Fruit fly (Drosophila melanogaster) whole organism, prepupa: ENCODE measurements around the gene CG15646.
A peak's percentile ranks its signal among the peaks of the same experiment; 100 is the strongest.

Source experiments
- Blimp-1 ChIP-seq: fragments of 200-800 bp; sonication (Bioruptor generic); optimal IDR thresholded peaks from 3 replicates; lab custom pipeline; 2017; ENCODE audit warnings: missing biosample characterization, missing genetic modification characterization, mild to moderate bottlenecking, moderate library complexity, missing genetic modification reagents
- CG10631 ChIP-seq: fragments of 200-800 bp; sonication (Bioruptor generic); optimal IDR thresholded peaks from 2 replicates; lab custom pipeline; 2016; ENCODE audit warnings: missing biosample characterization, missing genetic modification characterization
- CG10669 ChIP-seq: fragments of 200-800 bp; sonication (Bioruptor generic); optimal IDR thresholded peaks from 3 replicates; lab custom pipeline; 2018; ENCODE audit warnings: missing biosample characterization, mild to moderate bottlenecking, missing genetic modification characterization, moderate library complexity
- CG11294 ChIP-seq: fragments of 200-800 bp; sonication (Bioruptor generic); IDR thresholded peaks from 2 replicates; pipeline ENCODE4 v1.3.6; 2022; ENCODE audit warnings: missing biosample characterization, missing genetic modification characterization
- CG11762 ChIP-seq: fragments of 200-800 bp; sonication (Bioruptor generic); optimal IDR thresholded peaks from 3 replicates; lab custom pipeline; 2016; ENCODE audit warnings: missing biosample characterization, missing genetic modification characterization; ENCODE audit not compliant: insufficient read depth
- CG11902 ChIP-seq: fragments of 200-800 bp; sonication (Bioruptor generic); optimal IDR thresholded peaks from 3 replicates; lab custom pipeline; 2016; ENCODE audit warnings: missing biosample characterization, missing genetic modification characterization
- CG15336 ChIP-seq: fragments of 200-800 bp; sonication (Bioruptor generic); IDR thresholded peaks from 2 replicates; pipeline ENCODE4 v1.3.6; 2022; ENCODE audit warnings: missing biosample characterization, missing genetic modification characterization
- CG1621 ChIP-seq: fragments of 200-800 bp; sonication (Bioruptor generic); optimal IDR thresholded peaks from 3 replicates; lab custom pipeline; 2018; ENCODE audit warnings: missing biosample characterization, mild to moderate bottlenecking, missing genetic modification characterization
- CG16779 ChIP-seq: fragments of 200-800 bp; sonication (Bioruptor generic); optimal IDR thresholded peaks from 3 replicates; lab custom pipeline; 2017; ENCODE audit warnings: missing biosample characterization, mild to moderate bottlenecking, missing genetic modification characterization
- CG3032 ChIP-seq: fragments of 200-800 bp; optimal IDR thresholded peaks from 2 replicates; lab custom pipeline; 2019; ENCODE audit warnings: missing biosample characterization, mild to moderate bottlenecking, missing genetic modification characterization, moderate library complexity
- CG31627 ChIP-seq: fragments of 200-800 bp; sonication (Bioruptor generic); optimal IDR thresholded peaks from 3 replicates; lab custom pipeline; 2016; ENCODE audit warnings: missing biosample characterization, missing genetic modification characterization
- CG4318 ChIP-seq: fragments of 200-800 bp; sonication (Bioruptor generic); optimal IDR thresholded peaks from 3 replicates; lab custom pipeline; 2017; ENCODE audit warnings: missing biosample characterization, mild to moderate bottlenecking, missing genetic modification characterization
- CG6163 ChIP-seq: fragments of 200-800 bp; sonication (Bioruptor generic); IDR thresholded peaks from 3 replicates; pipeline ENCODE4 v1.3.6; 2022; ENCODE audit warnings: missing biosample characterization, missing genetic modification characterization
- CG6792 ChIP-seq: fragments of 200-800 bp; sonication (Bioruptor generic); optimal IDR thresholded peaks from 3 replicates; lab custom pipeline; 2016; ENCODE audit warnings: missing biosample characterization, missing genetic modification characterization
- CG6854 ChIP-seq: fragments of 200-800 bp; sonication (Bioruptor generic); optimal IDR thresholded peaks from 2 replicates; lab custom pipeline; 2017; ENCODE audit warnings: missing biosample characterization, mild to moderate bottlenecking, missing genetic modification characterization
- CG7368 ChIP-seq: fragments of 200-800 bp; sonication (Bioruptor generic); optimal IDR thresholded peaks from 3 replicates; lab custom pipeline; 2016; ENCODE audit warnings: missing biosample characterization, missing genetic modification characterization
- CG8119 ChIP-seq: fragments of 200-800 bp; sonication (Bioruptor generic); IDR thresholded peaks from 3 replicates; pipeline ENCODE4 v1.3.6; 2022; ENCODE audit warnings: missing biosample characterization, missing genetic modification characterization
- CG8319 ChIP-seq: fragments of 200-800 bp; sonication (Bioruptor generic); optimal IDR thresholded peaks from 3 replicates; lab custom pipeline; 2016; ENCODE audit warnings: missing biosample characterization, missing genetic modification characterization
- CG8632 ChIP-seq: fragments of 200-800 bp; sonication (Bioruptor generic); optimal IDR thresholded peaks from 3 replicates; lab custom pipeline; 2016; ENCODE audit warnings: missing biosample characterization, missing genetic modification characterization
- CG9139 ChIP-seq: fragments of 200-800 bp; sonication (Bioruptor generic); optimal IDR thresholded peaks from 3 replicates; lab custom pipeline; 2017; ENCODE audit warnings: missing biosample characterization, mild to moderate bottlenecking, missing genetic modification characterization
- Eip75B ChIP-seq: fragments of 200-800 bp; sonication (Bioruptor generic); optimal IDR thresholded peaks from 3 replicates; lab custom pipeline; 2016; ENCODE audit warnings: missing biosample characterization, missing genetic modification characterization
- Eip78C ChIP-seq: fragments of 200-800 bp; sonication (Bioruptor generic); peaks from one replicate; lab custom pipeline; 2016; ENCODE audit warnings: missing biosample characterization, missing genetic modification characterization
- Eip93F ChIP-seq: fragments of 200-800 bp; sonication (Bioruptor generic); optimal IDR thresholded peaks from 2 replicates; lab custom pipeline; 2016; ENCODE audit warnings: missing biosample characterization, mild to moderate bottlenecking, missing genetic modification characterization
- Ets96B ChIP-seq: fragments of 200-800 bp; optimal IDR thresholded peaks from 2 replicates; lab custom pipeline; 2019; ENCODE audit warnings: missing biosample characterization, mild to moderate bottlenecking, missing genetic modification characterization, moderate library complexity
- Hr38 ChIP-seq: sonication (Bioruptor generic); optimal IDR thresholded peaks from 2 replicates; lab custom pipeline; 2016; ENCODE audit warnings: missing biosample characterization, missing genetic modification characterization
- Hr39 ChIP-seq: fragments of 200-800 bp; sonication (Bioruptor generic); optimal IDR thresholded peaks from 2 replicates; lab custom pipeline; 2016; ENCODE audit warnings: missing biosample characterization, missing genetic modification characterization
- Lpt ChIP-seq: fragments of 200-800 bp; sonication (Bioruptor generic); optimal IDR thresholded peaks from 3 replicates; lab custom pipeline; 2016; ENCODE audit warnings: missing biosample characterization, missing genetic modification characterization
- Met ChIP-seq: fragments of 200-800 bp; sonication (Bioruptor generic); optimal IDR thresholded peaks from 3 replicates; lab custom pipeline; 2016; ENCODE audit warnings: missing biosample characterization, missing genetic modification characterization
- OdsH ChIP-seq: fragments of 200-800 bp; sonication (Bioruptor generic); optimal IDR thresholded peaks from 3 replicates; lab custom pipeline; 2016; ENCODE audit warnings: missing biosample characterization, missing genetic modification characterization
- Sox102F ChIP-seq: fragments of 200-800 bp; sonication (Bioruptor generic); optimal IDR thresholded peaks from 2 replicates; lab custom pipeline; 2016; ENCODE audit warnings: missing biosample characterization, mild to moderate bottlenecking, missing genetic modification characterization
- Sox14 ChIP-seq: fragments of 200-800 bp; sonication (Bioruptor generic); optimal IDR thresholded peaks from 3 replicates; lab custom pipeline; 2016; ENCODE audit warnings: missing biosample characterization, missing genetic modification characterization
- dac ChIP-seq: fragments of 200-800 bp; sonication (Bioruptor generic); optimal IDR thresholded peaks from 2 replicates; lab custom pipeline; 2017; ENCODE audit warnings: missing biosample characterization, mild to moderate bottlenecking, missing genetic modification characterization
- dsx ChIP-seq: fragments of 200-800 bp; optimal IDR thresholded peaks from 3 replicates; lab custom pipeline; 2019; ENCODE audit warnings: missing biosample characterization, mild to moderate bottlenecking, missing genetic modification characterization, moderate library complexity; ENCODE audit not compliant: poor library complexity, severe bottlenecking
- eg ChIP-seq: fragments of 200-800 bp; sonication (Bioruptor generic); IDR thresholded peaks from 3 replicates; pipeline ENCODE4 v1.3.6; 2022; ENCODE audit warnings: missing biosample characterization, missing genetic modification characterization
- esn ChIP-seq: fragments of 200-800 bp; sonication (Bioruptor generic); optimal IDR thresholded peaks from 2 replicates; lab custom pipeline; 2016; ENCODE audit warnings: missing biosample characterization, mild to moderate bottlenecking, missing genetic modification characterization, moderate library complexity
- fd59A ChIP-seq: fragments of 200-800 bp; sonication (Bioruptor generic); optimal IDR thresholded peaks from 2 replicates; lab custom pipeline; 2017; ENCODE audit warnings: missing biosample characterization, mild to moderate bottlenecking, missing genetic modification characterization, missing genetic modification reagents
- fkh ChIP-seq: fragments of 200-800 bp; sonication (Bioruptor generic); optimal IDR thresholded peaks from 3 replicates; lab custom pipeline; 2017; ENCODE audit warnings: missing biosample characterization, mild to moderate bottlenecking, missing genetic modification characterization, moderate library complexity
- lz ChIP-seq: fragments of 200-800 bp; sonication (Bioruptor generic); optimal IDR thresholded peaks from 3 replicates; lab custom pipeline; 2016; ENCODE audit warnings: missing biosample characterization, missing genetic modification characterization
- ss ChIP-seq, 2 experiments: fragments of 200-800 bp; sonication (Bioruptor generic); optimal IDR thresholded peaks; 2 replicates in 1 of 2; 3 replicates in 1 of 2; lab custom pipeline; 2017 to 2018; ENCODE audit warnings: mild to moderate bottlenecking in 2 of 2, missing biosample characterization in 2 of 2, missing genetic modification characterization in 2 of 2, moderate library complexity in 1 of 2
- svp ChIP-seq: fragments of 200-800 bp; sonication (Bioruptor generic); peaks from one replicate; lab custom pipeline; 2016; ENCODE audit warnings: missing biosample characterization, missing genetic modification characterization
- topi ChIP-seq: fragments of 200-800 bp; sonication (Bioruptor generic); optimal IDR thresholded peaks from 3 replicates; lab custom pipeline; 2016; ENCODE audit warnings: missing biosample characterization, missing genetic modification characterization
- vri ChIP-seq: fragments of 200-800 bp; sonication (Bioruptor generic); optimal IDR thresholded peaks from 3 replicates; lab custom pipeline; 2016; ENCODE audit warnings: missing biosample characterization, mild to moderate bottlenecking, missing genetic modification characterization

The CG15646 gene

DNA sequence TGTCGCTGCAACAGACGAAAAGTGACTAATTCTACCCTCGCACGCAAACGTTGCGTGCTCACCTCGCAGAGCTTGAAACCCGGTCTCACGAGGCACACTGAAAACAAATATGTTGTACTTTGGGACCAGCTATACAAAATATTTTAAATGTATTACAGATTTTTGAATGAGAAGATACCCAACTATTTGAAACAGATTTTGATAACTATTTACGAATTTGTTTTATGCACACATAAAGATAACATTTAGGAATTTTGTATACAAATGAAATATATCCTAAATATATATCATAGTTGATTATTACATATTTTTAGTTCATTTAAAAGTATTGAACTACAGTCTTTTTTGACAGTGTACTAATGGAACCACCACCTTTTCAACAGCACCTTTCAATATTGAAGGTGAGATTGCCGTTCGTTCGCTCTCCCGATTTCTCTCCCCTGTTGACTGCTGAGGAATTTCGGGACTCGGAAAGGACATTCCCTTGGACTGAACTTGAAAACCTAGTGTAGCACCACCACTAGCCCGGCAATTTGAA lies at the start of gene CG15646 (continued):
- TF ChIP-seq dsx (GFP tag; lab: Kevin White, UChicago) (peak; percentile 86), CG4318 (GFP tag; lab: Kevin White, UChicago) (peak; percentile 44), CG7368 (GFP tag; lab: Kevin White, UChicago) (peak; percentile 61), OdsH (GFP tag; lab: Kevin White, UChicago) (peak; percentile 78), CG10669 (peak; percentile 76), Ets96B (tag; lab: Kevin White, UChicago) (peak; percentile 78), eg (GFP tag; lab: Robert Waterston, UW) (peak; percentile 51; the same call in 1 of the 3 replicates), CG31627 (peak; percentile 39)

DNA sequence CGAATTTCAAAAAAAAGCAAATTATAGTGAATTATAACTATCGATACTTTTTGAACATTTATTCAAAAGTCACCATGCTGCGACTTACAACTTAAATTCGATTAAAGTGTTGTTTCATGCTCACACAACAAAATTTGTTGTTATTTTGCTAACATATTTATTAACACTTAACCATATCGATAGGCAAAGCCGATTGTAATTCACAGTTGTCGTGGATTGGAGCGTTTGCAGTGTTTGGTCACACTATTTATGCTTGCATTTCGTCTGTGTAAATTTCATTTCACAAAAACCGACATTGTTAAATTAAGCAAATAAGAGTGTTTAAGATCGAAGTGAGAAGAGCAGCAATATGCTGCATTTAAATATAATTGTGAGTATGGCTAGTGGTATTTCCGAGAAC lies 41.6 kb upstream of the CG15646 start, which contains the start of gene HUWE1:
TSS of gene HUWE1 (plus strand) at position 220 of the 400 bp plus-strand sequence.
- TF ChIP-seq CG6854 (GFP tag; lab: Kevin White, UChicago) (peak; percentile 47), Lpt (no peak), Sox14 (GFP tag; lab: Kevin White, UChicago) (peak; percentile 17), lz (GFP tag; lab: Kevin White, UChicago) (no peak), CG15336 (GFP tag; lab: Robert Waterston, UW) (0 out of 2 replicates have a peak, but pooled peaks have one; percentile 14), dsx (GFP tag; lab: Kevin White, UChicago) (peak; percentile 25), esn (GFP tag; lab: Kevin White, UChicago) (peak; percentile 10)
- TF ChIP-seq, all 60 proteins: peak for 5

DNA sequence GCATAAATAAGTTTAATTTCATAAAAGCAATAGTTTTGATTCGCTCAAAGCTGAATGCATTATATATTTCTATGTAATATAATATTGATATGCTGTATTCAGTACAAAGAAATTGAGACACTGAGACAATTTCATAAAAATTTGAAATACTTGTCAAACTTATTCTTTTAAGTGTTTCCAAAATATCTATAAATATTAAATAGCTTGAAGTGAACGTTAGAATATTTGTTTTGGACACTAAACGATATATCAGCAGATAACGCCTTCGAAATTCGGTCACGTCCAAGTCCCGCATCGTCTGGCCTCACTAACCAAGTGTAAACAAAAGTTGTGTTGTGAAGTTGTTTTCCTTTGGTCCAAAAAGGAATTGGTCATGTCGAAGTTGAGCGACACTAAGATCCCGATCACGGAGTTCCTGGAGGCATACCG lies 39.9 kb upstream of the CG15646 start:
- TF ChIP-seq Eip78C (GFP tag; lab: Kevin White, UChicago) = peak; percentile 43
- TF ChIP-seq Eip75B (GFP tag; lab: Kevin White, UChicago) = no peak
- TF ChIP-seq CG6163 (GFP tag; lab: Robert Waterston, UW) = no peak
- TF ChIP-seq ss (GFP tag; optimal IDR thresholded peaks at IDR 0.05; lab: Kevin White, UChicago) = no peak
- no peak for TF ChIP-seq dac
- no peak for TF ChIP-seq Met
- no peak for TF ChIP-seq CG11902 (GFP tag; lab: Kevin White, UChicago)
- no peak for TF ChIP-seq CG11294 (GFP tag; lab: Robert Waterston, UW)
- TF ChIP-seq Ets96B (tag; lab: Kevin White, UChicago) = no peak
- no peak for TF ChIP-seq CG8632 (GFP tag; lab: Kevin White, UChicago)
- TF ChIP-seq CG16779 = no peak
- no peak for TF ChIP-seq Hr38 (GFP tag; lab: Kevin White, UChicago)
- no peak for TF ChIP-seq CG8319 (GFP tag; lab: Kevin White, UChicago)
- peak; percentile 74 for TF ChIP-seq fkh
- no peak for TF ChIP-seq Hr39 (GFP tag; lab: Kevin White, UChicago)
- peak; percentile 48 for TF ChIP-seq svp (GFP tag; lab: Kevin White, UChicago)
- no peak for TF ChIP-seq vri (GFP tag; lab: Kevin White, UChicago)
- no peak for TF ChIP-seq CG6792 (GFP tag; lab: Kevin White, UChicago)
- no peak for TF ChIP-seq topi (GFP tag; lab: Kevin White, UChicago)
- TF ChIP-seq fd59A (GFP tag; lab: Kevin White, UChicago) = no peak
- no peak for TF ChIP-seq CG7368 (GFP tag; lab: Kevin White, UChicago)

DNA sequence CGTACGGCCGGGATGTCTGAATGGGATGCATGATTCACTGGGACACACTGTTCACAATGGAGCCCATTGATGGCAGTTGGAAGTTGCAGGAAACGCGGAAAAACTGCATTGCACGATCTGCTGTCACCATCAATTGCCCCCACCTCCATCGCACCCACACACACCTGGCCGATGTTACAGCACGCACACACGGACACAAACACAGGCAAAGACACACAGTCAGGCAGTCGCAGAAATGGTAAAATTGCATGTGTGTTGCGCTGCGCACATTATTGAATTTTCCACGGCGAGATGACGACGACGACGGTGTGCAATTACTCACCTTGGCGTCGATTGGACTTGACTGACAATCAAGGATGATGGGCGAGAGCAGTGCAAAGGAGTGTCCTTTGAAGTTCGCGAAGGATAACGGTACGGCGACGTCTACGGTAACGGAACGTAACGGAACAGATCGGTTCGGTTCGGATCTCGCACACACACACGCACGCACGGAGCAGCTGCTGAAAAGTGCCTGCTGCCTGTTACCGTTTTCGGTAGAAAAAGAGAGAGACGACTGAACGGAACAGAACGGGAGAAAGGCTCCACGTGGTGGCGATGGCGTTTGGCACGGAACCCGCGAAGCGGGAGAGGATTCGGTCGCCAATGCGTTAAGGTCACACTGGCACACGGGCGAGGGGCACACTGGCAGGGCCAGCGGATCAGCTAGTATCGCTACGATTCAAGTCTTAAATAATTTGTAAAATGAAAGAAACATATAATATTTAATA lies 39.3 kb upstream of the CG15646 start, which contains the start of the genes CG9281 and CG15601:
TSS of gene CG9281 (minus strand) at position 556 of the 767 bp plus-strand sequence.
TSS of gene CG15601 (plus strand) at position 664 of the 767 bp plus-strand sequence.
- no peak for TF ChIP-seq Hr39 (GFP tag; lab: Kevin White, UChicago)
- no peak for TF ChIP-seq CG11294 (GFP tag; lab: Robert Waterston, UW)
- no peak for TF ChIP-seq CG10631
- TF ChIP-seq CG31627 = no peak
- no peak for TF ChIP-seq CG9139 (GFP tag; lab: Kevin White, UChicago)
- no peak for TF ChIP-seq Sox14 (GFP tag; lab: Kevin White, UChicago)
- TF ChIP-seq CG6854 (GFP tag; lab: Kevin White, UChicago) = peak; percentile 55
- no peak for TF ChIP-seq CG15336 (GFP tag; lab: Robert Waterston, UW)
- TF ChIP-seq CG11762 (GFP tag; lab: Kevin White, UChicago) = no peak
- peak; percentile 44; the same call in 2 of the 3 replicates for TF ChIP-seq eg (GFP tag; lab: Robert Waterston, UW)
- no peak for TF ChIP-seq OdsH (GFP tag; lab: Kevin White, UChicago)
- no peak for TF ChIP-seq Blimp-1 (GFP tag; lab: Kevin White, UChicago)
- peak; percentile 13 for TF ChIP-seq CG1621
- TF ChIP-seq Hr38 (GFP tag; lab: Kevin White, UChicago) = no peak
- TF ChIP-seq CG8319 (GFP tag; lab: Kevin White, UChicago) = no peak
- no peak for TF ChIP-seq Eip93F (GFP tag; lab: Kevin White, UChicago)
- peak; percentile 24 to 60 for TF ChIP-seq ss (GFP tag; optimal IDR thresholded peaks at IDR 0.05; lab: Kevin White, UChicago)
- TF ChIP-seq CG8119 (GFP tag; lab: Robert Waterston, UW) = no peak
- TF ChIP-seq CG3032 (tag; lab: Kevin White, UChicago) = no peak
- peak; percentile 54 for TF ChIP-seq Eip78C (GFP tag; lab: Kevin White, UChicago)
- TF ChIP-seq Sox102F (GFP tag; lab: Kevin White, UChicago) = no peak
